Worm (Caenorhabditis elegans): Measurements from ENCODE around the gene che-7.
A peak's percentile ranks its signal among the peaks of the same experiment; 100 is the strongest.

che-7 gene

DNA sequence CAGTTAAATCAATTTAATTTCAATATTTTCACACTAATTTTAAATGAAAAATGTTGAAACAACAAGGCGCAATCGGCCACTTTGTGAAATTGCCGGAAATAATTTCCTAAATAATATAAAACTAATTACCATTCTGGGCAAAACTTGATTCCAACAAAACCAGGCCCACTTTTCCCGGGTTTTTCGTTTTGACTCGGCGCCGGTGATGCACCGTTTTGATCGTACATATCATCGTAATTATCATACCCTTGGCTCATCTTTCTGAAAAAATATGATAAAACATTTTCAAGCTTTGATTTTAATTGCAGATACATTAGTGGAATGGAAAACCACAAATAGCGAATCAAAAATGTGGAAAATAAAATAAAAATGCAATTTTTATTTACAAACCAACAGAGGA is 43.0 kb upstream of the che-7 start, which contains the start of gene rpb-9:
rpb-9 (minus strand) TSS at position 314 of the 400 bp plus-strand sequence.
- TF ChIP-seq fax-1 (tag; optimal IDR thresholded peaks at IDR 0.05) (no peak), K02D7.2 (tag; optimal IDR thresholded peaks at IDR 0.05) (no peak), ref-2 (tag; optimal IDR thresholded peaks at IDR 0.05) (no peak), hlh-6 (tag; optimal IDR thresholded peaks at IDR 0.05) (no peak)

DNA sequence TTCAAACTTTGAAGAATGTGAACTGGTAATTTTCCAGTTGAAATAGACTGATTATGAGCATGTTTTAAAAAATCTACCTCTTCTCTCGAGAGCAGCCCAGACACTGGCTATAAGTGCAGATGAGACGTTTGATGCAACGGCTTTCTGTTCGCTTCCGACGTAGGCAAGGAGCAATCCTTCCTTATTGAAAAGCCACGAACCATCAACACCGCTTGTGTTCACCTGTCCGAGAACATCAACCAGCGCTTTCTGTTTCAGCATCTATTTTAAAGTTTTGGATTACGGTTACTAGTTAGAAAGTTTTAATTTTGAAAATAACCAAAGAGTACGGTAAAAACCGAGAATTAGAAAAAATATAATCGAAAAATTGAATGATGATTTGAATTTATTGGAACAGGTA is 41.8 kb upstream of the che-7 start, which contains the start of gene lmtr-2:
lmtr-2 (minus strand) TSS at position 261 of the 400 bp plus-strand sequence.
- TF ChIP-seq pax-1 (tag; optimal IDR thresholded peaks at IDR 0.05) (no peak), ama-1 (optimal IDR thresholded peaks at IDR 0.05) (peak; percentile 33), unc-3 (GFP tag; conservative IDR thresholded peaks at IDR 0.05) (no peak), unc-3 (tag; optimal IDR thresholded peaks at IDR 0.05) (no peak), rnt-1 (tag; optimal IDR thresholded peaks at IDR 0.05) (no peak)

DNA sequence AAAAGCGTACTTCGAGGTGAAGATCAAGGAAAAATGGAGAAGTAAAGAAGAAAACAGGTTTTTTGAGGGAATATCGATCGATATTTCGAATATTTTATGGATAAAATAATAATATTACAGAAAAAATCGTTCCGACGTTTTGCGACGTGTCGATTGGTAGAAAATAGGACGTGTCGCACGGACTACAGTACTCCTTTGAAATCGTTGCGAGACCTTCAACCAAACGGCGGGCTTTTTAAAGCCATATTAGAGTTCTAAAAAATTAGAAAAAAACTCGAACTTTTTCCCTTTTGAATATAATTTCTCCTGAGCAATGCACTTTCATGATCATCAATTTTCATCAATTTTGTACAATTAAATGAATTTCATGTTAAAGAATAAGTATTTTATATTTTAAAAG is 41.1 kb upstream of the che-7 start, which contains the start of gene Y97E10AR.4:
Y97E10AR.4 (minus strand) TSS at position 131 of the 400 bp plus-strand sequence.
- TF ChIP-seq zip-5 (tag; optimal IDR thresholded peaks at IDR 0.05): no peak

DNA sequence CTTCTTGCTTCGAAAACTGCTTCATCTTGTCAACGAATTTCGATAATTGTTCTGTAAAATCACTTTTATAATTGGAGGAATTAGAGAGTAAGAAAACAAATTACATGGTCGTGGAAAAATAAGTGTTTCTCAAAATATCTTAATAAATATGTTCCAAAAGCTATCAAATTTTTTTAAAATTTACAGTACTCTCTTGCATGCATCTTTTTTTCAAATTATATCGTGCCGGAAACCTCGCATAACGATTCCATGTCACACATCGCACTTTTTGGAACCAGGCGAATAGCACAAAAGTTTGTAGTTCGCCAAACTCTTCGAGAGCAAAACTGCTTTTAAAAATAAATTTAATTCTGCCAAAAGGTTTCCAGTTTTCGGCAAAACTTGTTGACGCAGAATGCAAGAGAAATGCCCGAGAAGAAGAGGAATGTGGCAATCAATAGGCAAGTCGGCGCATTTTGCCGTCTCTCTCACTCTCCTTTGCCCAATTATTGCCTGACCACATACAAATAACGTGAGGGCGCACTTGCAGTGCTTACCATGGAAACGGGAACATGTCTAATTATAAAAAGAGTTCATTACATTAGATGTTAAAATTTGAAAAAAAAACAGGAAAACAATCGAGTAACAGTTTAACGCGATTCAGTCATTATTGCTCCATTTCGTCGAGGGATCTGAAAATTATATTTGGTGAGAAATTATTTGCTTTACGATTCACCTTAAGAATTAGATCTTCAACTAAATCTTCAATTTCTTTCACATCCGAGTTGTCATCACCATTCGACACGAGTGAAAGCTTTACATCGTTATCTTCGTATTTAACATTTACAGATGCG is 38.7 kb upstream of the che-7 start, which contains the start of gene Y97E10AR.3:
Y97E10AR.3 (minus strand) TSS at position 51 of the 833 bp plus-strand sequence.
- TF ChIP-seq unc-42 (tag; optimal IDR thresholded peaks at IDR 0.05) (peak; percentile 21), pag-3 (tag; optimal IDR thresholded peaks at IDR 0.05; ENCODE audit: borderline replicate concordance) (no peak)

DNA sequence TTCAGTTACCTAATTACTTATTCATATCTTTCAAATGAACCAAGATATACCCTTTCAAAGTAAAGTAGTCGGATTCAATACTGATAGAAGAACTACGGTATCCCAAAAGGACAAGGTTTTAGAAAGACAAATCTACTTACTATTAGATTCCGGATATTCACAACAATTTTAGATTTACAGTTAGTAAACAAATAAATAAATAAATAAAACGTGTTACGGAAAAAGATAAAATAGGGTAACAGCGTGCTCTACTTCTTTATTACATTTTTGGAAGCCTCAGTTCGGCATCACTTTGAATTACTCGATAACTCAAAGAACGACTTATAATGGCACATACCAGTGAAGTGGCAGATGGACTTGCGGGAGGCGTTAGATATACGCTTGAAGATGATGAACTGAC is 36.0 kb upstream of the che-7 start, which contains the start of gene Y97E10AR.8:
Y97E10AR.8 (plus strand) TSS at position 301 of the 400 bp plus-strand sequence.
- TF ChIP-seq ceh-22 (tag; optimal IDR thresholded peaks at IDR 0.05): no peak
- TF ChIP-seq zip-5 (tag; optimal IDR thresholded peaks at IDR 0.05): no peak
- no peak for TF ChIP-seq pax-1 (tag; optimal IDR thresholded peaks at IDR 0.05)
- TF ChIP-seq ets-4 (tag; optimal IDR thresholded peaks at IDR 0.05): no peak
- no peak for TF ChIP-seq ceh-31 (tag; optimal IDR thresholded peaks at IDR 0.05)
- no peak for TF ChIP-seq sdc-2 (tag; optimal IDR thresholded peaks at IDR 0.05)
- no peak for TF ChIP-seq C08G9.2 (tag; optimal IDR thresholded peaks at IDR 0.05)
- no peak for TF ChIP-seq unc-3 (GFP tag; conservative IDR thresholded peaks at IDR 0.05)
- TF ChIP-seq unc-3 (tag; optimal IDR thresholded peaks at IDR 0.05): no peak
- TF ChIP-seq ztf-16 (tag; optimal IDR thresholded peaks at IDR 0.05): no peak
- TF ChIP-seq T23F11.4 (GFP tag; optimal IDR thresholded peaks at IDR 0.05): no peak
- no peak for TF ChIP-seq nfya-1 (tag; optimal IDR thresholded peaks at IDR 0.05)
- no peak for TF ChIP-seq lin-11 (tag; optimal IDR thresholded peaks at IDR 0.05)
- TF ChIP-seq Y22D7AL.16 (tag; optimal IDR thresholded peaks at IDR 0.05): no peak
- TF ChIP-seq tbx-2 (tag; optimal IDR thresholded peaks at IDR 0.05): no peak
- no peak for TF ChIP-seq ceh-30 (tag; optimal IDR thresholded peaks at IDR 0.05)

DNA sequence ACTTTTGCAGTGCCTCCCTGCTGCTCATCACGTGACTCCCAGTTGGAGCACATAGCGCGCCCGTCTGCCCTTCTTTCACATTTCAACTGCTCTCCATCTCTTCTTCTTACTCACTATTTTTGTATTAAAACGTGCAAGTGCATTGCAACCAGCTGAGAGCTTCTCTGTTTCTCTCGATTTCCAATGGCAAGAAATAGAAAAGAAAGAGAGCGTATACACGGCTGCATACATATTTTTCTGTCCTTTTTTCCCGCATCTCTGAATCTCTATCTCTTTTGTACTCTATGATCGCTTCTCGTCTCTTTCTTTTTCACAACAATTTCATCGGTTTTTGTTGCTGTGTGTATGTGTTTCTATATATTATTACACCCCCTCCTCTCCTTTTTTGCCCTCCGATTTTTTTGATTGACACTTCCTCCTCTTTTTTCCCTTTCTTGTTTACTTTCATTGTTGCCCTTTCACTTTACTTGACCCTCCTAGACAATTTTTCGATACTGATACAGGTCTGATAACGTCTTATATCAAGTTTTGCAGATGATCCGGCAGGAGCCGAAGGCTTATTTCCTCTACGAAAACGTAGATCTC is 32.0 kb upstream of the che-7 start, which contains the start of gene Y97E10AR.1:
Y97E10AR.1 (plus strand) TSS at position 535 of the 585 bp plus-strand sequence.
- TF ChIP-seq che-1 (tag; optimal IDR thresholded peaks at IDR 0.05): no peak
- TF ChIP-seq K09A11.1 (tag; optimal IDR thresholded peaks at IDR 0.05; ENCODE audit: insufficient read depth): peak; percentile 39
- TF ChIP-seq C38D4.7 (GFP tag; optimal IDR thresholded peaks at IDR 0.05): peak; percentile 31
- TF ChIP-seq ceh-48 (tag; optimal IDR thresholded peaks at IDR 0.05): peak; percentile 39
- TF ChIP-seq odd-2 (tag; optimal IDR thresholded peaks at IDR 0.05): no peak
- TF ChIP-seq pqm-1 (tag; optimal IDR thresholded peaks at IDR 0.05): peak; percentile 12
- peak; percentile 53 for TF ChIP-seq ref-2 (tag; optimal IDR thresholded peaks at IDR 0.05)
- no peak for TF ChIP-seq fkh-10 (GFP tag; optimal IDR thresholded peaks at IDR 0.05)
- no peak for TF ChIP-seq fax-1 (tag; optimal IDR thresholded peaks at IDR 0.05)
- peak; percentile 70 for TF ChIP-seq dve-1 (tag; optimal IDR thresholded peaks at IDR 0.05)
- TF ChIP-seq ceh-24 (tag; optimal IDR thresholded peaks at IDR 0.05): no peak
- TF ChIP-seq sox-2 (GFP tag; IDR thresholded peaks at IDR 0.05): no peak
- TF ChIP-seq eyg-1 (tag; optimal IDR thresholded peaks at IDR 0.05): no peak
- peak; percentile 29 for TF ChIP-seq sdc-2 (tag; optimal IDR thresholded peaks at IDR 0.05)
- no peak for TF ChIP-seq npax-4 (tag; optimal IDR thresholded peaks at IDR 0.05)
- peak; percentile 36 for TF ChIP-seq madf-2 (tag; optimal IDR thresholded peaks at IDR 0.05)
- TF ChIP-seq hlh-13 (GFP tag; optimal IDR thresholded peaks at IDR 0.05): no peak
- TF ChIP-seq pha-4 (tag; optimal IDR thresholded peaks at IDR 0.05): no peak
- peak; percentile 62 for TF ChIP-seq fkh-6 (tag; optimal IDR thresholded peaks at IDR 0.05)
- no peak for TF ChIP-seq unc-86 (tag; optimal IDR thresholded peaks at IDR 0.05)

Measured in whole organism, late embryonic.